Fruit fly (Drosophila melanogaster) whole organism, wandering third instar larva: ENCODE data around the gene CG13386.
A peak's percentile ranks its signal among the peaks of the same experiment; 100 is the strongest.

Source experiments
- Abd-B ChIP-seq: fragments of >200 bp; optimal IDR thresholded peaks from 2 replicates; lab custom pipeline; 2017; ENCODE audit warnings: missing biosample characterization, missing genetic modification characterization
- CG32264 ChIP-seq: fragments of 200-800 bp; sonication (Bioruptor generic); optimal IDR thresholded peaks from 2 replicates; lab custom pipeline; 2016; ENCODE audit warnings: missing biosample characterization, missing genetic modification characterization
- CG9705 ChIP-seq: fragments of 200-800 bp; sonication (Bioruptor generic); optimal IDR thresholded peaks from 2 replicates; lab custom pipeline; 2018; ENCODE audit warnings: missing biosample characterization, mild to moderate bottlenecking, missing genetic modification characterization
- CrebA ChIP-seq: fragments of 200-800 bp; sonication (Bioruptor generic); optimal IDR thresholded peaks from 2 replicates; lab custom pipeline; 2016; ENCODE audit warnings: missing biosample characterization, mild to moderate bottlenecking, missing genetic modification characterization, borderline replicate concordance
- Dfd ChIP-seq: fragments of >200 bp; optimal IDR thresholded peaks from 2 replicates; lab custom pipeline; 2017; ENCODE audit warnings: missing biosample characterization, missing genetic modification characterization
- Dif ChIP-seq: fragments of 200-275, 200-300 bp; sonication (Bioruptor generic); optimal IDR thresholded peaks from 2 replicates; lab custom pipeline; 2018; ENCODE audit warnings: missing biosample characterization, missing genetic modification characterization; ENCODE audit not compliant: partially characterized antibody
- GATAd ChIP-seq: sonication (Bioruptor generic); optimal IDR thresholded peaks from 2 replicates; lab custom pipeline; 2016; ENCODE audit warnings: missing biosample characterization, missing genetic modification characterization
- HLH106 ChIP-seq: fragments of 200-800 bp; optimal IDR thresholded peaks from 3 replicates; lab custom pipeline; 2019; ENCODE audit warnings: missing biosample characterization, mild to moderate bottlenecking, missing genetic modification characterization, moderate library complexity
- Hnf4 ChIP-seq: fragments of 200-800 bp; sonication (Bioruptor generic); optimal IDR thresholded peaks from 2 replicates; lab custom pipeline; 2016; ENCODE audit warnings: missing biosample characterization, mild to moderate bottlenecking, missing genetic modification characterization
- Hr78 ChIP-seq: fragments of >200 bp; optimal IDR thresholded peaks from 2 replicates; lab custom pipeline; 2017; ENCODE audit warnings: missing biosample characterization, missing genetic modification characterization
- Hr83 ChIP-seq: fragments of 200-300 bp; sonication (Bioruptor generic); optimal IDR thresholded peaks from 2 replicates; lab custom pipeline; 2016; ENCODE audit warnings: missing biosample characterization, mild to moderate bottlenecking, missing genetic modification characterization, moderate library complexity; ENCODE audit not compliant: poor library complexity, severe bottlenecking
- Jra ChIP-seq: sonication (Bioruptor generic); optimal IDR thresholded peaks from 2 replicates; lab custom pipeline; 2016; ENCODE audit warnings: missing biosample characterization, missing genetic modification characterization
- Mio ChIP-seq: sonication (Bioruptor generic); optimal IDR thresholded peaks from 2 replicates; lab custom pipeline; 2016; ENCODE audit warnings: missing biosample characterization, missing genetic modification characterization
- Myc ChIP-seq: fragments of >200 bp; optimal IDR thresholded peaks from 2 replicates; lab custom pipeline; 2017
- N ChIP-seq: fragments of >200 bp; optimal IDR thresholded peaks from 2 replicates; lab custom pipeline; 2018; ENCODE audit warnings: missing biosample characterization, missing external identifiers, missing genetic modification characterization
- OdsH ChIP-seq: fragments of 200-800 bp; sonication (Bioruptor generic); optimal IDR thresholded peaks from 2 replicates; lab custom pipeline; 2016; ENCODE audit warnings: missing biosample characterization, mild to moderate bottlenecking, missing genetic modification characterization
- Rel ChIP-seq, 2 experiments: fragments of 200-800 bp; sonication (Bioruptor generic) in 1 of 2; optimal IDR thresholded peaks; 2 replicates in 1 of 2; 3 replicates in 1 of 2; lab custom pipeline; 2016 to 2019; ENCODE audit warnings: mild to moderate bottlenecking in 2 of 2, missing biosample characterization in 2 of 2, missing genetic modification characterization in 2 of 2, moderate library complexity in 1 of 2
- Sp1 ChIP-seq: fragments of 200-800 bp; sonication (Bioruptor generic); optimal IDR thresholded peaks from 3 replicates; lab custom pipeline; 2019; ENCODE audit warnings: missing biosample characterization, mild to moderate bottlenecking, missing genetic modification characterization, moderate library complexity
- Vsx2 ChIP-seq: fragments of 200-300, 225-300 bp; sonication (Bioruptor generic); optimal IDR thresholded peaks from 2 replicates; lab custom pipeline; 2018; ENCODE audit warnings: missing biosample characterization, missing genetic modification characterization; ENCODE audit not compliant: partially characterized antibody
- br ChIP-seq: fragments of 200-800 bp; sonication (Bioruptor generic); optimal IDR thresholded peaks from 2 replicates; lab custom pipeline; 2016; ENCODE audit warnings: missing biosample characterization, missing genetic modification characterization
- brk ChIP-seq: fragments of 200-800 bp; sonication (Bioruptor generic); optimal IDR thresholded peaks from 2 replicates; lab custom pipeline; 2016; ENCODE audit warnings: missing biosample characterization, mild to moderate bottlenecking, missing genetic modification characterization
- dl ChIP-seq, 2 experiments: fragments of 175-275, 200-275 bp in 1 of 2; fragments of 200-275 bp in 1 of 2; sonication (Bioruptor generic); optimal IDR thresholded peaks; lab custom pipeline; 2018; ENCODE audit warnings: mild to moderate bottlenecking in 2 of 2, missing biosample characterization in 2 of 2, missing genetic modification characterization in 2 of 2, moderate library complexity in 2 of 2; ENCODE audit not compliant: partially characterized antibody in 2 of 2, insufficient read depth in 1 of 2
- dmrt93B ChIP-seq: fragments of 200-800 bp; sonication (Bioruptor generic); optimal IDR thresholded peaks from 2 replicates; lab custom pipeline; 2018; ENCODE audit warnings: missing biosample characterization, mild to moderate bottlenecking, missing genetic modification characterization
- dsf ChIP-seq: sonication (Bioruptor generic); optimal IDR thresholded peaks from 2 replicates; lab custom pipeline; 2016; ENCODE audit warnings: missing biosample characterization, missing genetic modification characterization, borderline replicate concordance
- ey ChIP-seq: fragments of 200-800 bp; sonication (Bioruptor generic); optimal IDR thresholded peaks from 2 replicates; lab custom pipeline; 2016; ENCODE audit warnings: missing biosample characterization, missing genetic modification characterization
- foxo ChIP-seq, 2 experiments: fragments of 200-800 bp; sonication (Bioruptor generic); optimal IDR thresholded peaks; 2 replicates in 1 of 2; 3 replicates in 1 of 2; lab custom pipeline; 2016 to 2017; ENCODE audit warnings: missing biosample characterization in 2 of 2, missing genetic modification characterization in 2 of 2
- fru ChIP-seq: fragments of 200-800 bp; sonication (Bioruptor generic); optimal IDR thresholded peaks from 3 replicates; lab custom pipeline; 2016; ENCODE audit warnings: missing biosample characterization, mild to moderate bottlenecking, missing genetic modification characterization
- h ChIP-seq: fragments of 200-800 bp; sonication (Bioruptor generic); optimal IDR thresholded peaks from 3 replicates; lab custom pipeline; 2016; ENCODE audit warnings: missing biosample characterization, mild to moderate bottlenecking, missing genetic modification characterization
- jim ChIP-seq: fragments of 175-275, 200-325 bp; sonication (Bioruptor generic); optimal IDR thresholded peaks from 2 replicates; lab custom pipeline; 2016; ENCODE audit warnings: missing biosample characterization, mild to moderate bottlenecking, missing genetic modification characterization
- lola ChIP-seq: fragments of >200 bp; optimal IDR thresholded peaks from 2 replicates; lab custom pipeline; 2017; ENCODE audit warnings: missing biosample characterization, missing genetic modification characterization
- pan ChIP-seq: fragments of >200 bp; optimal IDR thresholded peaks from 2 replicates; lab custom pipeline; 2017
- psq ChIP-seq: fragments of 200-800 bp; sonication (Bioruptor generic); optimal IDR thresholded peaks from 3 replicates; lab custom pipeline; 2017; ENCODE audit warnings: missing biosample characterization, mild to moderate bottlenecking, missing genetic modification characterization, moderate library complexity
- rgr ChIP-seq: fragments of 200-800 bp; sonication (Bioruptor generic); optimal IDR thresholded peaks from 3 replicates; lab custom pipeline; 2016; ENCODE audit warnings: missing biosample characterization, mild to moderate bottlenecking, missing genetic modification characterization
- sage ChIP-seq: fragments of 200-800 bp; sonication (Bioruptor generic); optimal IDR thresholded peaks from 2 replicates; lab custom pipeline; 2016; ENCODE audit warnings: missing biosample characterization, mild to moderate bottlenecking, missing genetic modification characterization
- sv ChIP-seq: fragments of 200-800 bp; sonication (Bioruptor generic); optimal IDR thresholded peaks from 3 replicates; lab custom pipeline; 2016; ENCODE audit warnings: missing biosample characterization, missing genetic modification characterization
- tai ChIP-seq: sonication (Bioruptor generic); optimal IDR thresholded peaks from 2 replicates; lab custom pipeline; 2016; ENCODE audit warnings: missing biosample characterization, missing genetic modification characterization
- usp ChIP-seq: fragments of >200 bp; optimal IDR thresholded peaks from 2 replicates; lab custom pipeline; 2017; ENCODE audit warnings: missing biosample characterization, missing genetic modification characterization
- woc ChIP-seq: sonication (Bioruptor generic); optimal IDR thresholded peaks from 2 replicates; lab custom pipeline; 2016; ENCODE audit warnings: missing biosample characterization, mild to moderate bottlenecking, missing genetic modification characterization

The CG13386 gene

dm6 chr2L:8374235-8374634 lies 24.6 kb upstream of the CG13386 start, which contains the start of gene Wdr82:
TSS of gene Wdr82 (plus strand) at chr2L:8374461.
- TF ChIP-seq h (no peak), brk (GFP tag; lab: Kevin White, UChicago) (no peak), Hnf4 (GFP tag; lab: Kevin White, UChicago) (no peak), foxo (GFP tag; optimal IDR thresholded peaks at IDR 0.05; lab: Kevin White, UChicago) (no peak), usp (GFP tag; lab: Kevin White, UChicago) (no peak), Hr78 (GFP tag; lab: Kevin White, UChicago) (no peak), lola (GFP tag; lab: Kevin White, UChicago) (no peak), rgr (GFP tag; lab: Kevin White, UChicago) (no peak), Dif (GFP tag; lab: Kevin White, UChicago) (no peak), CG32264 (GFP tag; lab: Kevin White, UChicago) (no peak)

dm6 chr2L:8376717-8377116 lies 22.1 kb upstream of the CG13386 start, which contains the start of the genes CG13390 and CG17294:
TSS of gene CG13390 (minus strand) at chr2L:8376797.
TSS of gene CG17294 (plus strand) at chr2L:8377035.
- TF ChIP-seq Rel (GFP tag; optimal IDR thresholded peaks at IDR 0.05; lab: Kevin White, UChicago) (peak; percentile 97), Rel (tag; optimal IDR thresholded peaks at IDR 0.05; lab: Kevin White, UChicago) (peak; percentile 95), N (GFP tag; lab: Kevin White, UChicago) (no peak), Vsx2 (GFP tag; lab: Kevin White, UChicago) (no peak), Dif (GFP tag; lab: Kevin White, UChicago) (no peak), sv (GFP tag; lab: Kevin White, UChicago) (peak; percentile 98), foxo (GFP tag; optimal IDR thresholded peaks at IDR 0.05; lab: Kevin White, UChicago) (peak; percentile 87 to 100), fru (peak; percentile 99), brk (GFP tag; lab: Kevin White, UChicago) (peak; percentile 99), woc (peak; percentile 95), GATAd (GFP tag; lab: Kevin White, UChicago) (peak; percentile 95), CG32264 (GFP tag; lab: Kevin White, UChicago) (peak; percentile 95), h (peak; percentile 100), Mio (GFP tag; lab: Kevin White, UChicago) (peak; percentile 85), br (GFP tag; lab: Kevin White, UChicago) (peak; percentile 97), sage (GFP tag; lab: Kevin White, UChicago) (peak; percentile 98), Sp1 (GFP tag; lab: Kevin White, UChicago) (peak; percentile 100), Jra (GFP tag; lab: Kevin White, UChicago) (peak; percentile 98), CrebA (GFP tag; lab: Kevin White, UChicago) (no peak), dl (GFP tag; optimal IDR thresholded peaks at IDR 0.05; lab: Kevin White, UChicago; ENCODE audit: insufficient read depth in 1 of 2, partially characterized antibody in 2 of 2) (no peak), Myc (lab: Kevin White, UChicago) (no peak), pan (lab: Kevin White, UChicago) (no peak), tai (no peak), Hnf4 (GFP tag; lab: Kevin White, UChicago) (peak; percentile 99), OdsH (GFP tag; lab: Kevin White, UChicago) (peak; percentile 99), psq (GFP tag; lab: Kevin White, UChicago) (peak; percentile 99), dsf (GFP tag; lab: Kevin White, UChicago) (peak; percentile 96), jim (GFP tag; lab: Kevin White, UChicago) (peak; percentile 89), Abd-B (GFP tag; lab: Kevin White, UChicago) (no peak), rgr (GFP tag; lab: Kevin White, UChicago) (peak; percentile 100), ey (peak; percentile 97), lola (GFP tag; lab: Kevin White, UChicago) (no peak), dmrt93B (GFP tag; lab: Kevin White, UChicago) (peak; percentile 99), CG9705 (GFP tag; lab: Kevin White, UChicago) (peak; percentile 99), usp (GFP tag; lab: Kevin White, UChicago) (no peak), Hr83 (GFP tag; lab: Kevin White, UChicago) (peak; percentile 83), Dfd (no peak), HLH106 (tag; lab: Kevin White, UChicago) (peak; percentile 100), Hr78 (GFP tag; lab: Kevin White, UChicago) (no peak)
